Comparison of ENCODE assay signal across 1 fruit fly cellular context in genomic region chr3L:16051719-16052122, dm6.
A peak's percentile ranks its signal among the peaks of the same experiment; 100 is the strongest.
TF ChIP-seq lines count a peak whose summit lies in the region.

Gene Mbs (plus strand): TSS chr3L:16051959.

TF ChIP-seq in whole organism, embryonic, 481 proteins besides CTCF, POLR2A, EP300 and RAD21 (continued from another document):
- TF ChIP-seq CG4707 (GFP tag; optimal IDR thresholded peaks at IDR 0.05; lab: Kevin White, UChicago) (no peak), CG8290 (GFP tag; optimal IDR thresholded peaks at IDR 0.05; lab: Kevin White, UChicago) (peak; percentile 20), CG8290 (tag; optimal IDR thresholded peaks at IDR 0.05; lab: Kevin White, UChicago) (peak; percentile 23 to 69), CrebB (tag; optimal IDR thresholded peaks at IDR 0.05; lab: Kevin White, UChicago) (no peak), Pdp1 (GFP tag; optimal IDR thresholded peaks at IDR 0.05; lab: Kevin White, UChicago) (no peak), nerfin-2 (GFP tag; IDR thresholded peaks at IDR 0.05; lab: Robert Waterston, UW; ENCODE audit: partially characterized antibody) (0 out of 2 replicates have a peak, but pooled peaks have one; percentile 7), vvl (GFP tag; IDR thresholded peaks at IDR 0.05; lab: Robert Waterston, UW) (peak; percentile 47), gfzf (GFP tag; optimal IDR thresholded peaks at IDR 0.05; lab: Kevin White, UChicago) (peak; percentile 86), CG3847 (GFP tag; IDR thresholded peaks at IDR 0.05; lab: Robert Waterston, UW) (peak; percentile 11; the same call in 1 of the 2 replicates), gro (GFP tag; optimal IDR thresholded peaks at IDR 0.05; lab: Kevin White, UChicago) (peak; percentile 16), CG17912 (GFP tag; optimal IDR thresholded peaks at IDR 0.05; lab: Kevin White, UChicago) (peak; percentile 48), CG3838 (GFP tag; optimal IDR thresholded peaks at IDR 0.05; lab: Kevin White, UChicago) (no peak), HmgD (GFP tag; optimal IDR thresholded peaks at IDR 0.05; lab: Kevin White, UChicago) (no peak), Dbx (GFP tag; IDR thresholded peaks at IDR 0.05; lab: Robert Waterston, UW) (peak; percentile 19; the same call in 1 of the 3 replicates), tio (GFP tag; optimal IDR thresholded peaks at IDR 0.05; lab: Kevin White, UChicago) (no peak), ewg (GFP tag; optimal IDR thresholded peaks at IDR 0.05; lab: Kevin White, UChicago) (no peak), CG2120 (GFP tag; optimal IDR thresholded peaks at IDR 0.05; lab: Kevin White, UChicago) (no peak), pzg (GFP tag; optimal IDR thresholded peaks at IDR 0.05; lab: Kevin White, UChicago) (peak; percentile 80), mld (GFP tag; IDR thresholded peaks at IDR 0.05; lab: Robert Waterston, UW; ENCODE audit: partially characterized antibody) (peak; percentile 65; the same call in 1 of the 3 replicates), Sox102F (GFP tag; optimal IDR thresholded peaks at IDR 0.05; lab: Kevin White, UChicago) (no peak), Dfd (GFP tag; optimal IDR thresholded peaks at IDR 0.05; lab: Kevin White, UChicago) (no peak), CG6683 (GFP tag; optimal IDR thresholded peaks at IDR 0.05; lab: Kevin White, UChicago) (no peak), crp (GFP tag; optimal IDR thresholded peaks at IDR 0.05; lab: Kevin White, UChicago) (no peak), pfk (GFP tag; optimal IDR thresholded peaks at IDR 0.05; lab: Kevin White, UChicago) (peak; percentile 32), Hand (GFP tag; optimal IDR thresholded peaks at IDR 0.05; lab: Kevin White, UChicago) (no peak), CG18011 (GFP tag; optimal IDR thresholded peaks at IDR 0.05; lab: Kevin White, UChicago) (no peak), CG13894 (tag; optimal IDR thresholded peaks at IDR 0.05; lab: Kevin White, UChicago) (peak; percentile 47), so (GFP tag; IDR thresholded peaks at IDR 0.05; lab: Robert Waterston, UW) (peak; percentile 58; the same call in 1 of the 3 replicates), Hr51 (GFP tag; optimal IDR thresholded peaks at IDR 0.05; lab: Kevin White, UChicago) (no peak), Ptx1 (GFP tag; IDR thresholded peaks at IDR 0.05; lab: Robert Waterston, UW) (peak; percentile 20; the same call in 1 of the 2 replicates), sug (tag; optimal IDR thresholded peaks at IDR 0.05; lab: Kevin White, UChicago) (peak; percentile 18), Spps (tag; optimal IDR thresholded peaks at IDR 0.05; lab: Kevin White, UChicago) (no peak), eve (GFP tag; optimal IDR thresholded peaks at IDR 0.05; lab: Kevin White, UChicago) (peak in 1 of 2 experiments; percentile 39), Dip3 (GFP tag; optimal IDR thresholded peaks at IDR 0.05; lab: Kevin White, UChicago) (no peak), CG11398 (GFP tag; optimal IDR thresholded peaks at IDR 0.05; lab: Kevin White, UChicago) (no peak), wdn (GFP tag; IDR thresholded peaks at IDR 0.05; lab: Robert Waterston, UW) (no peak), Awh (GFP tag; IDR thresholded peaks at IDR 0.05; lab: Robert Waterston, UW) (no peak), fru (optimal IDR thresholded peaks at IDR 0.05; lab: Kevin White, UChicago) (no peak), Lhr (GFP tag; optimal IDR thresholded peaks at IDR 0.05; lab: Kevin White, UChicago) (peak; percentile 55), CG11560 (tag; IDR thresholded peaks at IDR 0.05; lab: Robert Waterston, UW) (no peak), CG10209 (GFP tag; optimal IDR thresholded peaks at IDR 0.05; lab: Kevin White, UChicago) (no peak), CG10979 (tag; optimal IDR thresholded peaks at IDR 0.05; lab: Kevin White, UChicago) (no peak), phol (tag; optimal IDR thresholded peaks at IDR 0.05; lab: Kevin White, UChicago) (peak; percentile 45), schlank (tag; optimal IDR thresholded peaks at IDR 0.05; lab: Kevin White, UChicago) (no peak), NFAT (GFP tag; IDR thresholded peaks at IDR 0.05; lab: Robert Waterston, UW) (peak; percentile 10; the same call in 1 of the 2 replicates), CG15011 (GFP tag; optimal IDR thresholded peaks at IDR 0.05; lab: Kevin White, UChicago) (no peak), dati (GFP tag; IDR thresholded peaks at IDR 0.05; lab: Robert Waterston, UW) (no peak), CG9609 (GFP tag; optimal IDR thresholded peaks at IDR 0.05; lab: Kevin White, UChicago) (no peak), CG15696 (tag; optimal IDR thresholded peaks at IDR 0.05; lab: Kevin White, UChicago) (no peak), disco-r (GFP tag; optimal IDR thresholded peaks at IDR 0.05; lab: Kevin White, UChicago) (no peak), Opbp (GFP tag; IDR thresholded peaks at IDR 0.05; lab: Robert Waterston, UW; ENCODE audit: partially characterized antibody) (peak; percentile 54; the same call in 2 of the 3 replicates), CG6175 (GFP tag; IDR thresholded peaks at IDR 0.05; lab: Robert Waterston, UW) (no peak), jumu (GFP tag; optimal IDR thresholded peaks at IDR 0.05; lab: Kevin White, UChicago) (no peak), CG12236 (GFP tag; optimal IDR thresholded peaks at IDR 0.05; lab: Kevin White, UChicago) (no peak), ERR (GFP tag; optimal IDR thresholded peaks at IDR 0.05; lab: Kevin White, UChicago) (peak; percentile 1), CG1602 (GFP tag; optimal IDR thresholded peaks at IDR 0.05; lab: Kevin White, UChicago) (no peak), Bgb (GFP tag; IDR thresholded peaks at IDR 0.05; lab: Robert Waterston, UW; ENCODE audit: partially characterized antibody) (peak; percentile 66), CG10565 (GFP tag; optimal IDR thresholded peaks at IDR 0.05; lab: Kevin White, UChicago) (no peak), CG33213 (GFP tag; optimal IDR thresholded peaks at IDR 0.05; lab: Kevin White, UChicago) (peak; percentile 51), maf-S (GFP tag; optimal IDR thresholded peaks at IDR 0.05; lab: Kevin White, UChicago) (no peak), corto (GFP tag; optimal IDR thresholded peaks at IDR 0.05; lab: Kevin White, UChicago) (no peak), lov (optimal IDR thresholded peaks at IDR 0.05; lab: Kevin White, UChicago) (no peak), lov (GFP tag; IDR thresholded peaks at IDR 0.05; lab: Robert Waterston, UW) (no peak), pnt (GFP tag; optimal IDR thresholded peaks at IDR 0.05; lab: Kevin White, UChicago) (no peak), Ets65A (GFP tag; lab: Kevin White, UChicago) (no peak), Xbp1 (GFP tag; optimal IDR thresholded peaks at IDR 0.05; lab: Kevin White, UChicago) (no peak), CG8765 (GFP tag; IDR thresholded peaks at IDR 0.05; lab: Robert Waterston, UW) (no peak), CG2712 (tag; optimal IDR thresholded peaks at IDR 0.05; lab: Kevin White, UChicago) (peak; percentile 29), btn (GFP tag; optimal IDR thresholded peaks at IDR 0.05; lab: Kevin White, UChicago) (no peak), ash1 (GFP tag; optimal IDR thresholded peaks at IDR 0.05; lab: Kevin White, UChicago) (no peak), zfh1 (GFP tag; IDR thresholded peaks at IDR 0.05; lab: Robert Waterston, UW) (no peak; the same call in 2 of the 3 replicates), CG12104 (GFP tag; optimal IDR thresholded peaks at IDR 0.05; lab: Kevin White, UChicago) (no peak), CG15514 (GFP tag; optimal IDR thresholded peaks at IDR 0.05; lab: Kevin White, UChicago) (peak; percentile 66), Doc2 (GFP tag; IDR thresholded peaks at IDR 0.05; lab: Robert Waterston, UW) (no peak), Eip74EF (GFP tag; optimal IDR thresholded peaks at IDR 0.05; lab: Kevin White, UChicago) (no peak), pum (GFP tag; optimal IDR thresholded peaks at IDR 0.05; lab: Kevin White, UChicago) (no peak), sna (GFP tag; IDR thresholded peaks at IDR 0.05; lab: Robert Waterston, UW; ENCODE audit: partially characterized antibody) (no peak; the same call in 1 of the 2 replicates), CG3163 (GFP tag; optimal IDR thresholded peaks at IDR 0.05; lab: Kevin White, UChicago) (no peak), cato (GFP tag; optimal IDR thresholded peaks at IDR 0.05; lab: Kevin White, UChicago; ENCODE audit: borderline replicate concordance) (no peak), Hr78 (GFP tag; optimal IDR thresholded peaks at IDR 0.05; lab: Kevin White, UChicago) (no peak), CG30020 (tag; optimal IDR thresholded peaks at IDR 0.05; lab: Kevin White, UChicago) (no peak), grau (tag; optimal IDR thresholded peaks at IDR 0.05; lab: Kevin White, UChicago) (peak; percentile 16), lilli (GFP tag; optimal IDR thresholded peaks at IDR 0.05; lab: Kevin White, UChicago) (peak; percentile 22), Dip2 (GFP tag; IDR thresholded peaks at IDR 0.05; lab: Robert Waterston, UW) (no peak), bab2 (GFP tag; optimal IDR thresholded peaks at IDR 0.05; lab: Kevin White, UChicago) (no peak), tgo (GFP tag; IDR thresholded peaks at IDR 0.05; lab: Robert Waterston, UW) (no peak), p53 (GFP tag; optimal IDR thresholded peaks at IDR 0.05; lab: Kevin White, UChicago) (no peak), CG3407 (GFP tag; optimal IDR thresholded peaks at IDR 0.05; lab: Kevin White, UChicago) (no peak), CG6254 (GFP tag; optimal IDR thresholded peaks at IDR 0.05; lab: Kevin White, UChicago) (no peak), run (tag; optimal IDR thresholded peaks at IDR 0.05; lab: Kevin White, UChicago) (peak; percentile 6), caup (GFP tag; optimal IDR thresholded peaks at IDR 0.05; lab: Kevin White, UChicago; ENCODE audit: severe bottlenecking) (peak; percentile 27), CG17328 (GFP tag; IDR thresholded peaks at IDR 0.05; lab: Robert Waterston, UW) (no peak), CG8281 (tag; optimal IDR thresholded peaks at IDR 0.05; lab: Kevin White, UChicago) (no peak), nerfin-1 (tag; optimal IDR thresholded peaks at IDR 0.05; lab: Kevin White, UChicago) (no peak), esg (GFP tag; conservative IDR thresholded peaks at IDR 0.05; lab: Robert Waterston, UW) (no peak), slp2 (GFP tag; optimal IDR thresholded peaks at IDR 0.05; lab: Kevin White, UChicago) (no peak), CG18262 (tag; optimal IDR thresholded peaks at IDR 0.05; lab: Kevin White, UChicago) (no peak), CHES-1-like (GFP tag; optimal IDR thresholded peaks at IDR 0.05; lab: Kevin White, UChicago) (no peak), CG7556 (GFP tag; optimal IDR thresholded peaks at IDR 0.05; lab: Kevin White, UChicago) (no peak), CG18476 (GFP tag; optimal IDR thresholded peaks at IDR 0.05; lab: Kevin White, UChicago) (no peak), Ravus (GFP tag; IDR thresholded peaks at IDR 0.05; lab: Robert Waterston, UW) (no peak), Sin3A (optimal IDR thresholded peaks at IDR 0.05; lab: Kevin White, UChicago) (peak; percentile 27), hbn (GFP tag; IDR thresholded peaks at IDR 0.05; lab: Robert Waterston, UW; ENCODE audit: partially characterized antibody) (peak; percentile 86), CG17359 (tag; optimal IDR thresholded peaks at IDR 0.05; lab: Kevin White, UChicago) (peak; percentile 11), CG8388 (GFP tag; optimal IDR thresholded peaks at IDR 0.05; lab: Kevin White, UChicago) (no peak), CG4404 (GFP tag; IDR thresholded peaks at IDR 0.05; lab: Robert Waterston, UW) (no peak), NC2β (GFP tag; optimal IDR thresholded peaks at IDR 0.05; lab: Kevin White, UChicago) (no peak), dm (GFP tag; optimal IDR thresholded peaks at IDR 0.05; lab: Kevin White, UChicago) (no peak), CG11093 (GFP tag; IDR thresholded peaks at IDR 0.05; lab: Robert Waterston, UW) (no peak), Trl (optimal IDR thresholded peaks at IDR 0.05; lab: Kevin White, UChicago) (no peak), Trl (GFP tag; optimal IDR thresholded peaks at IDR 0.05; lab: Kevin White, UChicago) (no peak), CG18764 (GFP tag; optimal IDR thresholded peaks at IDR 0.05; lab: Kevin White, UChicago) (no peak), jing (GFP tag; optimal IDR thresholded peaks at IDR 0.05; lab: Kevin White, UChicago) (no peak), CG13287 (GFP tag; IDR thresholded peaks at IDR 0.05; lab: Robert Waterston, UW; ENCODE audit: partially characterized antibody) (peak; percentile 60), lbe (GFP tag; optimal IDR thresholded peaks at IDR 0.05; lab: Kevin White, UChicago) (no peak), Side (GFP tag; optimal IDR thresholded peaks at IDR 0.05; lab: Kevin White, UChicago) (no peak), CG34376 (GFP tag; optimal IDR thresholded peaks at IDR 0.05; lab: Kevin White, UChicago) (peak; percentile 50), Xrp1 (GFP tag; IDR thresholded peaks at IDR 0.05; lab: Robert Waterston, UW) (no peak), CG12744 (GFP tag; optimal IDR thresholded peaks at IDR 0.05; lab: Kevin White, UChicago) (no peak), ems (GFP tag; optimal IDR thresholded peaks at IDR 0.05; lab: Kevin White, UChicago) (no peak), luna (GFP tag; optimal IDR thresholded peaks at IDR 0.05; lab: Kevin White, UChicago) (no peak), Meics (GFP tag; optimal IDR thresholded peaks at IDR 0.05; lab: Kevin White, UChicago) (peak; percentile 12), CG11456 (GFP tag; IDR thresholded peaks at IDR 0.05; lab: Robert Waterston, UW) (peak; percentile 52; the same call in 1 of the 3 replicates), CG11247 (GFP tag; IDR thresholded peaks at IDR 0.05; lab: Robert Waterston, UW) (no peak), hkb (optimal IDR thresholded peaks at IDR 0.05; lab: Kevin White, UChicago) (no peak), hkb (GFP tag; IDR thresholded peaks at IDR 0.05; lab: Robert Waterston, UW) (peak; percentile 31; the same call in 1 of the 2 replicates), cwo (GFP tag; optimal IDR thresholded peaks at IDR 0.05; lab: Kevin White, UChicago) (no peak)
